Fruit fly (Drosophila melanogaster): Measurements from ENCODE around the gene Lztr1.

The Lztr1 gene

DNA sequence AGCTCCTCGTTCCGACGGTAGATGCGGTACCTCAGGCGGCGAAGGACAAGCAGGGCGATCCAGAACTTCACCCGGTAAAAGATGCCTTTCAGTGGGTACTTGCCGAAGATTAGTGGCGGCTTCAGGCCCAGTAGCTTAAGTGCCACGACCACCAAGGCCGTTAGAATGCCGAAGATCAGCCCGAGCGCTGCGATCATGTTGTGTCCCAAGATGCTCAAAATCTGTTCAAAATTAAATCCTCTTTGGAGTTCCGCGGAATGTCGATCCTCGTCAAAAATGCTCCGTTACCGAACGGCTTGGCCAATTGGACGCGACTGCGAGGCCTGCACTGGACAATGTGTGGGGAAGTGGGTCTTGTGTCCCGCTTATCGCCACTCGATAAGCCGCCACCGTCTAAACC, 4.8 kb upstream of the Lztr1 start, which contains the start of the genes CG32815 and CG3706:
Gene CG32815, plus strand, starts transcription at position 301 of the 400 bp plus-strand sequence.
Gene CG3706, minus strand, starts transcription at position 310 of the 400 bp plus-strand sequence.
- no peak for TF ChIP-seq noc (tag; optimal IDR thresholded peaks at IDR 0.05)

- TF ChIP-seq noc (tag; optimal IDR thresholded peaks at IDR 0.05): no peak
Measured at dm6 chrX:930048-930800, 2.8 kb upstream of the Lztr1 start, which contains the start of gene CG3708. Gene CG3708, minus strand, starts transcription at chrX:930098.

- TF ChIP-seq noc (tag; optimal IDR thresholded peaks at IDR 0.05): no peak
Measured at dm6 chrX:927863-928257, 478 bp upstream of the Lztr1 start, which contains the start of the genes CG43867 and MED22. Gene CG43867, minus strand, starts transcription at chrX:927975. Gene MED22, plus strand, starts transcription at chrX:928139.

dm6 chrX:921359-921758, 6.0 kb downstream of the Lztr1 start:
- no peak for TF ChIP-seq noc (tag; optimal IDR thresholded peaks at IDR 0.05)

DNA sequence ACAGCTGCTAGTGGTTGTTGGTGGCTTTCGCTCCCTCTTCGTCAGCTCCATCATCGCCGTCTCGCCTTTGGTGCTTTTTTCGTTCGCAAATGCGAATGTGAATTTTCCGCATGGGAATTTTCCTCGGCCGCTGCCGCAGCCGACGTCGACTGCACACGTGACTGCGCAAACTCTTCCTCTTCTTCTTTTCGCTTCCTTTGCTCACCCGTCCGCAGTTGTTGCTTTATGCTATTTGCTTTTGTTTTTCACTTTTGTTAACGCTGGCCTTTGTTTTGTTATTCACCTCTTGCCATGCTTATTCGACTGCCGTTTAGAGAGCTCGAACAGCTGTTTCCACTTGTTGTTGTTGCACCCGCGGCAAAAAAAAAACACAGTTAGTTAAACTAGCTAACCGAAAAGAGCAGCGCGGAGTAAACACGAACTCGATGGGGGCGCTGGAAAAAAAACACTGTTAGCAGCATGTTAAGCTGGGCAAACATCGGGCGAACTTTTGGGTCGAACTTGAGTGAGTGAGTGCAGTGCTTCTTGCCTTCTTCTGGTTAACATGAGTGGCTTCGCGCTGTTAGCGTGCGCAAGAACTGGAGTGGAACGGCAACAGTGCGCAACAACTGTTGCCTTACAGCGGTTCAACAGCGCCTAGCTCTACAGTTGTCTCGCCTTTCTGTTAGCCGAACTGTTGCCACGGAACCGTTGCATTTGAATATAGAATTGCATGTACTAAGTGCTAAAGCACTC, 18.5 kb downstream of the Lztr1 start:
- no peak for TF ChIP-seq noc (tag; optimal IDR thresholded peaks at IDR 0.05)

- peak; percentile 50 for TF ChIP-seq noc (tag; optimal IDR thresholded peaks at IDR 0.05)
Measured at dm6 chrX:900725-901345, 26.5 kb downstream of the Lztr1 start.

- no peak for TF ChIP-seq noc (tag; optimal IDR thresholded peaks at IDR 0.05)
Measured at dm6 chrX:899407-900050, 27.9 kb downstream of the Lztr1 start.

- no peak for TF ChIP-seq noc (tag; optimal IDR thresholded peaks at IDR 0.05)
Measured at dm6 chrX:898367-898766, 29.0 kb downstream of the Lztr1 start.

dm6 chrX:894182-894581, 33.2 kb downstream of the Lztr1 start, which contains the start of gene CG11663:
Gene CG11663, plus strand, starts transcription at chrX:894482.
- no peak for TF ChIP-seq noc (tag; optimal IDR thresholded peaks at IDR 0.05)

DNA sequence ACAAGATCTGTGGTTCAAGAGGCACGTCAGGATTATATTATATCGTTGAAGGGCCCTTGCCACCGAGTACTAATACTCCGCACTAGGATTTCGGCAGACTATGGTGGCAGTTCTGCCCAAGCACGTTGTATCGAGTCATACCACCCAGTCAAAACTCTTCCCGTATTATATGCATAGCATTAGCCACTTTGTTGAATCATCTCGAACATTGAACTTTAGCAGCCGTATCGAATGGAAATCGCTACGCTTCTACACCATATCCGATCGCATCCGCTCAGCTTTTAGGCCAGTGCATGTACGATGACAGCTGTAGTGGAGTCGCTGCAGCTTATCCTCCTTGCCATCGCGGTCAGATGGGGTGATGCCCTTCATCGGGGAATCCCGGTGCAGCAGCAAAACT, 52.0 kb downstream of the Lztr1 start, which contains the start of gene CG11664:
Gene CG11664, plus strand, starts transcription at position 301 of the 400 bp plus-strand sequence.
- no peak for TF ChIP-seq noc (tag; optimal IDR thresholded peaks at IDR 0.05)

- TF ChIP-seq noc (tag; optimal IDR thresholded peaks at IDR 0.05): no peak
Measured at dm6 chrX:873739-874138, 53.6 kb downstream of the Lztr1 start.

All from whole organism, larva.